Fruit fly (Drosophila melanogaster) whole organism, prepupa: ENCODE data around the gene Cyp4d20.

Experiments used
- CG10669 ChIP-seq: fragments of 200-800 bp; sonication (Bioruptor generic); optimal IDR thresholded peaks from 3 replicates; lab custom pipeline; 2018; ENCODE audit warnings: missing biosample characterization, mild to moderate bottlenecking, missing genetic modification characterization, moderate library complexity
- CG11762 ChIP-seq: fragments of 200-800 bp; sonication (Bioruptor generic); optimal IDR thresholded peaks from 3 replicates; lab custom pipeline; 2016; ENCODE audit warnings: missing biosample characterization, missing genetic modification characterization; ENCODE audit not compliant: insufficient read depth
- CG11902 ChIP-seq: fragments of 200-800 bp; sonication (Bioruptor generic); optimal IDR thresholded peaks from 3 replicates; lab custom pipeline; 2016; ENCODE audit warnings: missing biosample characterization, missing genetic modification characterization
- CG16779 ChIP-seq: fragments of 200-800 bp; sonication (Bioruptor generic); optimal IDR thresholded peaks from 3 replicates; lab custom pipeline; 2017; ENCODE audit warnings: missing biosample characterization, mild to moderate bottlenecking, missing genetic modification characterization
- CG6792 ChIP-seq: fragments of 200-800 bp; sonication (Bioruptor generic); optimal IDR thresholded peaks from 3 replicates; lab custom pipeline; 2016; ENCODE audit warnings: missing biosample characterization, missing genetic modification characterization
- CG7368 ChIP-seq: fragments of 200-800 bp; sonication (Bioruptor generic); optimal IDR thresholded peaks from 3 replicates; lab custom pipeline; 2016; ENCODE audit warnings: missing biosample characterization, missing genetic modification characterization
- CG8119 ChIP-seq: fragments of 200-800 bp; sonication (Bioruptor generic); IDR thresholded peaks from 3 replicates; pipeline ENCODE4 v1.3.6; 2022; ENCODE audit warnings: missing biosample characterization, missing genetic modification characterization
- Ets21C ChIP-seq: fragments of 200-800 bp; sonication (Bioruptor generic); optimal IDR thresholded peaks from 3 replicates; lab custom pipeline; 2016; ENCODE audit warnings: missing biosample characterization, missing genetic modification characterization
- Lpt ChIP-seq: fragments of 200-800 bp; sonication (Bioruptor generic); optimal IDR thresholded peaks from 3 replicates; lab custom pipeline; 2016; ENCODE audit warnings: missing biosample characterization, missing genetic modification characterization
- Met ChIP-seq: fragments of 200-800 bp; sonication (Bioruptor generic); optimal IDR thresholded peaks from 3 replicates; lab custom pipeline; 2016; ENCODE audit warnings: missing biosample characterization, missing genetic modification characterization
- Smox ChIP-seq: fragments of 200-800 bp; sonication (Bioruptor generic); optimal IDR thresholded peaks from 3 replicates; lab custom pipeline; 2016; ENCODE audit warnings: missing biosample characterization, missing genetic modification characterization
- achi ChIP-seq: fragments of 200-800 bp; sonication (Bioruptor generic); optimal IDR thresholded peaks from 3 replicates; lab custom pipeline; 2016; ENCODE audit warnings: missing biosample characterization, missing genetic modification characterization
- cyc ChIP-seq: fragments of 200-800 bp; sonication (Bioruptor generic); optimal IDR thresholded peaks from 3 replicates; lab custom pipeline; 2016; ENCODE audit warnings: missing biosample characterization, missing genetic modification characterization
- svp ChIP-seq: fragments of 200-800 bp; sonication (Bioruptor generic); peaks from one replicate; lab custom pipeline; 2016; ENCODE audit warnings: missing biosample characterization, missing genetic modification characterization

DNA sequence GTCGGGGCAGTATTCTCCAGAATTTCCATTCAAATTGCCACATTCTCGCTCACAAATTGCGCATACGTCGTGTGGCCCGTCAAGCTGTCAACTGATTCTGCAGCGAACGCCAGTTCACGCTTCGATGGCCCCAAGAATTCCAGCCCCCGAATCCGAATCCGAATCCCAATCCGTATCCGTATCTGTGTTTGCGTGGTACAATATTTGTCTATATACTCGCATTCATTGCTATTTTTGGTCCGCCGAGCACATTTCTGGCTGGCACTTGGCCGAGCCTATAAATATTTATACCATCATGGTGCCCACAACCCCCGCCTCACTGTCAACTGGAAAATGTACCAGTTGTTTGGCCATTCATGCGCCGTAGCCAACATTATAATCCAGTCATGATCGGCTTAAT is 32.0 kb downstream of the Cyp4d20 start:
- TF ChIP-seq CG8119 (GFP tag; lab: Robert Waterston, UW) = no peak
- TF ChIP-seq CG7368 (GFP tag; lab: Kevin White, UChicago) = no peak
- no peak for TF ChIP-seq CG16779
- no peak for TF ChIP-seq CG10669 (GFP tag; lab: Kevin White, UChicago)
- TF ChIP-seq Met (GFP tag; lab: Kevin White, UChicago) = no peak
- no peak for TF ChIP-seq Smox (GFP tag; lab: Kevin White, UChicago)
- TF ChIP-seq CG6792 (GFP tag; lab: Kevin White, UChicago) = no peak
- no peak for TF ChIP-seq achi (GFP tag; lab: Kevin White, UChicago)
- no peak for TF ChIP-seq svp
- TF ChIP-seq cyc (GFP tag; lab: Kevin White, UChicago) = no peak
- TF ChIP-seq CG11762 (GFP tag; lab: Kevin White, UChicago) = no peak
- TF ChIP-seq Ets21C (GFP tag; lab: Kevin White, UChicago) = no peak
- TF ChIP-seq Lpt (GFP tag; lab: Kevin White, UChicago) = no peak
- TF ChIP-seq CG11902 (GFP tag; lab: Kevin White, UChicago) = no peak
